Fruit fly (Drosophila melanogaster) whole organism, embryonic: ENCODE measurements around the gene spel1.

ENCODE experiments used
- Abd-B ChIP-seq: fragments of 200-800 bp; sonication (Bioruptor generic); optimal IDR thresholded peaks from 2 replicates; lab custom pipeline; 2018; ENCODE audit warnings: missing biosample characterization, mild to moderate bottlenecking, missing genetic modification characterization, moderate library complexity
- Antp ChIP-seq: fragments of 200-800 bp; sonication (Bioruptor generic); optimal IDR thresholded peaks from 3 replicates; lab custom pipeline; 2016; ENCODE audit warnings: missing biosample characterization, missing genetic modification characterization
- Atf-2 ChIP-seq: fragments of 200-800 bp; sonication (Bioruptor generic); optimal IDR thresholded peaks from 2 replicates; lab custom pipeline; 2016; ENCODE audit warnings: missing biosample characterization, missing genetic modification characterization
- Blimp-1 ChIP-seq: fragments of 200-800 bp; sonication (Bioruptor generic); optimal IDR thresholded peaks from 3 replicates; lab custom pipeline; 2018; ENCODE audit warnings: missing biosample characterization, missing genetic modification characterization, mild to moderate bottlenecking, moderate library complexity, missing genetic modification reagents
- CG10267 ChIP-seq: fragments of 200-800 bp; sonication (Bioruptor generic); optimal IDR thresholded peaks from 2 replicates; lab custom pipeline; 2018; ENCODE audit warnings: missing biosample characterization, mild to moderate bottlenecking, missing genetic modification characterization, moderate library complexity
- CG10431 ChIP-seq: fragments of 200-800 bp; sonication (Bioruptor generic); optimal IDR thresholded peaks from 3 replicates; lab custom pipeline; 2018; ENCODE audit warnings: missing biosample characterization, mild to moderate bottlenecking, missing genetic modification characterization
- CG11560 ChIP-seq: fragments of 200-800 bp; sonication (Bioruptor generic); IDR thresholded peaks from 3 replicates; pipeline ENCODE4 v1.3.6; 2022; ENCODE audit warnings: missing biosample characterization, missing genetic modification characterization
- CG12236 ChIP-seq: fragments of 200-800 bp; sonication (Bioruptor generic); optimal IDR thresholded peaks from 2 replicates; lab custom pipeline; 2016; ENCODE audit warnings: missing biosample characterization, missing genetic modification characterization
- CG14965 ChIP-seq: fragments of 200-800 bp; sonication (Bioruptor generic); optimal IDR thresholded peaks from 2 replicates; lab custom pipeline; 2016; ENCODE audit warnings: missing biosample characterization, missing genetic modification characterization, borderline replicate concordance
- CG15073 ChIP-seq: fragments of 200-800 bp; sonication (Bioruptor generic); optimal IDR thresholded peaks from 2 replicates; lab custom pipeline; 2016; ENCODE audit warnings: missing biosample characterization, missing genetic modification characterization
- CG1529 ChIP-seq: fragments of 200-800 bp; sonication (Bioruptor generic); optimal IDR thresholded peaks from 3 replicates; lab custom pipeline; 2018; ENCODE audit warnings: missing biosample characterization, missing genetic modification characterization
- CG17361 ChIP-seq: fragments of 200-800 bp; sonication (Bioruptor generic); IDR thresholded peaks from 3 replicates; pipeline ENCODE4 v1.3.6; 2022; ENCODE audit warnings: missing biosample characterization, missing genetic modification characterization
- CG17829 ChIP-seq: fragments of 200-800 bp; optimal IDR thresholded peaks from 2 replicates; lab custom pipeline; 2019; ENCODE audit warnings: missing biosample characterization, mild to moderate bottlenecking, missing genetic modification characterization, moderate library complexity
- CG1792 ChIP-seq: fragments of 200-800 bp; sonication (Bioruptor generic); optimal IDR thresholded peaks from 2 replicates; lab custom pipeline; 2016; ENCODE audit warnings: missing biosample characterization, missing genetic modification characterization
- CG18764 ChIP-seq: fragments of 200-800 bp; sonication (Bioruptor generic); optimal IDR thresholded peaks from 3 replicates; lab custom pipeline; 2016; ENCODE audit warnings: missing biosample characterization, missing genetic modification characterization
- CG2199 ChIP-seq: fragments of 200-800 bp; sonication (Bioruptor generic); IDR thresholded peaks from 3 replicates; pipeline ENCODE4 v1.3.6; 2022; ENCODE audit warnings: missing biosample characterization, missing genetic modification characterization
- CG2678 ChIP-seq: fragments of 200-800 bp; sonication (Bioruptor generic); optimal IDR thresholded peaks from 3 replicates; lab custom pipeline; 2019; ENCODE audit warnings: missing biosample characterization, mild to moderate bottlenecking, missing genetic modification characterization, moderate library complexity
- CG34376 ChIP-seq: fragments of 200-800 bp; sonication (Bioruptor generic); optimal IDR thresholded peaks from 2 replicates; lab custom pipeline; 2018; ENCODE audit warnings: missing biosample characterization, mild to moderate bottlenecking, missing genetic modification characterization
- CG3726 ChIP-seq: fragments of 200-800 bp; sonication (Bioruptor generic); IDR thresholded peaks from 3 replicates; pipeline ENCODE4, ENCODE4 v1.3.6; 2022; ENCODE audit warnings: missing biosample characterization, missing genetic modification characterization
- CG3847 ChIP-seq: fragments of 200-800 bp; sonication (Bioruptor generic); IDR thresholded peaks from 2 replicates; pipeline ENCODE4 v1.3.6; 2022; ENCODE audit warnings: missing biosample characterization, missing genetic modification characterization
- CG43689 ChIP-seq: fragments of 200-800 bp; sonication (Bioruptor generic); IDR thresholded peaks from 2 replicates; pipeline ENCODE4 v1.3.6; 2022; ENCODE audit warnings: missing biosample characterization, missing genetic modification characterization
- CG4404 ChIP-seq: fragments of 200-800 bp; sonication (Bioruptor generic); IDR thresholded peaks from 2 replicates; pipeline ENCODE4 v1.3.6; 2022; ENCODE audit warnings: missing biosample characterization, missing genetic modification characterization
- CG7987 ChIP-seq: fragments of 200-800 bp; sonication (Bioruptor generic); optimal IDR thresholded peaks from 2 replicates; lab custom pipeline; 2018; ENCODE audit warnings: missing biosample characterization, mild to moderate bottlenecking, missing genetic modification characterization, moderate library complexity
- CTCF ChIP-seq: fragments of 200-800 bp; sonication (Bioruptor generic); optimal IDR thresholded peaks from 2 replicates; lab custom pipeline; 2017; ENCODE audit warnings: missing biosample characterization, mild to moderate bottlenecking, missing genetic modification characterization, moderate library complexity
- CoRest ChIP-seq: fragments of 200-800 bp; sonication (Bioruptor generic); optimal IDR thresholded peaks from 3 replicates; lab custom pipeline; 2018; ENCODE audit warnings: missing biosample characterization, mild to moderate bottlenecking, missing genetic modification characterization, moderate library complexity
- Dfd ChIP-seq, 2 experiments: fragments of >200 bp; optimal IDR thresholded peaks; 2 replicates each; lab custom pipeline; 2017; ENCODE audit warnings: missing biosample characterization in 2 of 2, missing genetic modification characterization in 2 of 2
- E2f1 ChIP-seq: fragments of 200-800 bp; sonication (Bioruptor generic); IDR thresholded peaks from 2 replicates; pipeline ENCODE4 v1.3.6; 2022; ENCODE audit warnings: missing biosample characterization, missing genetic modification characterization
- E2f2 ChIP-seq: fragments of 200-800 bp; sonication (Bioruptor generic); IDR thresholded peaks from 2 replicates; pipeline ENCODE4 v1.3.6; 2022; ENCODE audit warnings: missing biosample characterization, missing genetic modification characterization
- Hand ChIP-seq: fragments of 200-800 bp; sonication (Bioruptor generic); optimal IDR thresholded peaks from 2 replicates; lab custom pipeline; 2017; ENCODE audit warnings: mild to moderate bottlenecking, missing biosample characterization, missing genetic modification reagents, missing genetic modification characterization
- HmgD ChIP-seq: fragments of 200-800 bp; sonication (Bioruptor generic); optimal IDR thresholded peaks from 3 replicates; lab custom pipeline; 2016; ENCODE audit warnings: missing biosample characterization, missing genetic modification characterization
- Hsf ChIP-seq: fragments of 200-800 bp; sonication (Bioruptor generic); optimal IDR thresholded peaks from 3 replicates; lab custom pipeline; 2016; ENCODE audit warnings: missing biosample characterization, missing genetic modification characterization
- MESR4 ChIP-seq: fragments of 200-800 bp; sonication (Bioruptor generic); optimal IDR thresholded peaks from 2 replicates; lab custom pipeline; 2018; ENCODE audit warnings: missing biosample characterization, mild to moderate bottlenecking, missing genetic modification characterization, moderate library complexity
- Mes4 ChIP-seq: fragments of 200-800 bp; sonication (Bioruptor generic); optimal IDR thresholded peaks from 2 replicates; lab custom pipeline; 2016; ENCODE audit warnings: missing biosample characterization, missing genetic modification characterization
- Nf-YA ChIP-seq: fragments of 200-800 bp; sonication (Bioruptor generic); IDR thresholded peaks from 2 replicates; pipeline ENCODE4 v1.3.6; 2022; ENCODE audit warnings: missing biosample characterization, missing genetic modification characterization
- Oaz ChIP-seq: fragments of 200-800 bp; sonication (Bioruptor generic); IDR thresholded peaks from 2 replicates; pipeline ENCODE4 v1.3.6; 2022; ENCODE audit warnings: missing biosample characterization, missing genetic modification characterization
- Trl ChIP-seq, 3 experiments: fragments of >200 bp in 2 of 3; fragments of 200-800 bp in 1 of 3; sonication (Bioruptor generic) in 1 of 3; optimal IDR thresholded peaks; 2 replicates in 1 of 3; 3 replicates in 2 of 3; lab custom pipeline; 2016 to 2017; ENCODE audit warnings: missing biosample characterization in 1 of 3, missing genetic modification characterization in 1 of 3
- Xrp1 ChIP-seq: fragments of 200-800 bp; sonication (Bioruptor generic); IDR thresholded peaks from 2 replicates; pipeline ENCODE4 v1.3.6; 2022; ENCODE audit warnings: missing biosample characterization, missing genetic modification characterization
- abd-A ChIP-seq: fragments of 200-800 bp; sonication (Bioruptor generic); optimal IDR thresholded peaks from 3 replicates; lab custom pipeline; 2019; ENCODE audit warnings: missing biosample characterization, mild to moderate bottlenecking, missing genetic modification characterization, moderate library complexity
- aop ChIP-seq: fragments of 200-800 bp; sonication (Bioruptor generic); IDR thresholded peaks from 2 replicates; pipeline ENCODE4 v1.3.6; 2022; ENCODE audit warnings: missing biosample characterization, missing genetic modification characterization
- fru ChIP-seq: fragments of >200 bp; optimal IDR thresholded peaks from 2 replicates; lab custom pipeline; 2017
- grn ChIP-seq: fragments of 200-800 bp; sonication (Bioruptor generic); optimal IDR thresholded peaks from 3 replicates; lab custom pipeline; 2017; ENCODE audit warnings: missing biosample characterization, missing genetic modification characterization
- jumu ChIP-seq: fragments of 200-800 bp; sonication (Bioruptor generic); optimal IDR thresholded peaks from 3 replicates; lab custom pipeline; 2016; ENCODE audit warnings: missing biosample characterization, missing genetic modification characterization
- kah ChIP-seq: fragments of 200-800 bp; sonication (Bioruptor generic); optimal IDR thresholded peaks from 2 replicates; lab custom pipeline; 2018; ENCODE audit warnings: missing biosample characterization, mild to moderate bottlenecking, missing genetic modification characterization
- ken ChIP-seq: fragments of 200-800 bp; sonication (Bioruptor generic); IDR thresholded peaks from 3 replicates; pipeline ENCODE4 v1.3.6; 2022; ENCODE audit warnings: missing biosample characterization, missing genetic modification characterization
- pnt ChIP-seq: fragments of 200-800 bp; sonication (Bioruptor generic); optimal IDR thresholded peaks from 3 replicates; lab custom pipeline; 2016; ENCODE audit warnings: missing biosample characterization, missing genetic modification characterization
- sens ChIP-seq: fragments of 200-800 bp; sonication (Bioruptor generic); peaks from one replicate; lab custom pipeline; 2016; ENCODE audit warnings: missing biosample characterization, missing genetic modification characterization
- slou ChIP-seq: fragments of 200-800 bp; sonication (Bioruptor generic); optimal IDR thresholded peaks from 3 replicates; lab custom pipeline; 2016; ENCODE audit warnings: missing biosample characterization, missing genetic modification characterization
- sna ChIP-seq: fragments of 200-800 bp; sonication (Bioruptor generic); IDR thresholded peaks from 2 replicates; pipeline ENCODE4 v1.3.6; 2022; ENCODE audit warnings: missing biosample characterization, missing genetic modification characterization; ENCODE audit not compliant: partially characterized antibody
- stwl ChIP-seq: fragments of 200-800 bp; sonication (Bioruptor generic); optimal IDR thresholded peaks from 3 replicates; lab custom pipeline; 2018; ENCODE audit warnings: missing biosample characterization, mild to moderate bottlenecking, missing genetic modification characterization, moderate library complexity
- trem ChIP-seq: fragments of 200-800 bp; optimal IDR thresholded peaks from 3 replicates; lab custom pipeline; 2019; ENCODE audit warnings: missing biosample characterization, mild to moderate bottlenecking, missing genetic modification characterization, moderate library complexity
- vvl ChIP-seq: fragments of 200-800 bp; sonication (Bioruptor generic); IDR thresholded peaks from 2 replicates; pipeline ENCODE4 v1.3.6; 2022; ENCODE audit warnings: missing biosample characterization, missing genetic modification characterization
- zfh1 ChIP-seq: fragments of 200-800 bp; sonication (Bioruptor generic); IDR thresholded peaks from 3 replicates; pipeline ENCODE4 v1.3.6; 2022; ENCODE audit warnings: missing biosample characterization, missing genetic modification characterization

spel1 gene

DNA sequence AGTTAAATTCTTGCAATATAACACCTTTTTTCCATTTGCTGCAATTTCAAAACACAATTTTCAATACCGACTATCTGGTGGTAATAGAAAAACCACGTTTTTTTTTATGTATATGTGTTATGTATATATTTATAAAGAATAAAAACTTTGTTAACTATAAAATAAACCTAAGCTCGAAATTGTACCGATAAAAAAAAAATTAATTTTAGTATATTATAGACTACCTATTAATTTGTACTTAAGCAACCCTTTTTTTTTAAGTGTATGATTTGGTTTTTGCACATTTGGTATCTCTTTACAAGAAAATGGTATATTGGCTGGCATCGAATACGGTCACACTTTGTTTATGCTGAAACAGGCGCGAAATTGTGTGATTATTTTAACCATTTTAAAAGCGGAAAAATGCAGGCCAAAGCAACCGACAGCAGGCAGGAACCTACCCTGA is at the start of gene spel1 (continued):
- TF ChIP-seq E2f1 (GFP tag; lab: Robert Waterston, UW) = peak; percentile 88
- peak; percentile 89 for TF ChIP-seq CG2678 (tag; lab: Kevin White, UChicago)
- no peak for TF ChIP-seq HmgD (GFP tag; lab: Kevin White, UChicago)
- peak; percentile 93 for TF ChIP-seq sens (GFP tag; lab: Kevin White, UChicago)
- peak; percentile 64 for TF ChIP-seq stwl (tag; lab: Kevin White, UChicago)
- TF ChIP-seq abd-A (tag; lab: Kevin White, UChicago) = peak; percentile 2
- peak; percentile 83 for TF ChIP-seq CG10267 (tag; lab: Kevin White, UChicago)
- TF ChIP-seq trem (tag; lab: Kevin White, UChicago) = peak; percentile 78
- TF ChIP-seq kah (GFP tag; lab: Kevin White, UChicago) = peak; percentile 23
- peak; percentile 88 for TF ChIP-seq CG17829 (tag; lab: Kevin White, UChicago)
- no peak for TF ChIP-seq CTCF (GFP tag; lab: Kevin White, UChicago)
- TF ChIP-seq grn = no peak
- TF ChIP-seq CG7987 (GFP tag; lab: Kevin White, UChicago) = no peak
- TF ChIP-seq CG11560 (tag; lab: Robert Waterston, UW) = no peak
- no peak for TF ChIP-seq CG1792 (GFP tag; lab: Kevin White, UChicago)
- TF ChIP-seq Oaz = peak; percentile 66
- TF ChIP-seq slou (GFP tag; lab: Kevin White, UChicago) = peak; percentile 69
- no peak for TF ChIP-seq CG12236
- TF ChIP-seq CG3847 (GFP tag; lab: Robert Waterston, UW) = peak; percentile 73
- TF ChIP-seq CG2199 (GFP tag; lab: Robert Waterston, UW) = no peak
- TF ChIP-seq jumu (GFP tag; lab: Kevin White, UChicago) = no peak
- TF ChIP-seq CG10431 (GFP tag; lab: Kevin White, UChicago) = no peak
- peak; percentile 36 for TF ChIP-seq MESR4 (GFP tag; lab: Kevin White, UChicago)
- peak; percentile 59 for TF ChIP-seq Hsf
- TF ChIP-seq CoRest = peak; percentile 90
- TF ChIP-seq Abd-B (GFP tag; lab: Kevin White, UChicago) = peak; percentile 73
- no peak for TF ChIP-seq Mes4 (GFP tag; lab: Kevin White, UChicago)
- no peak for TF ChIP-seq CG15073
- no peak for TF ChIP-seq fru
- TF ChIP-seq Hand (GFP tag; lab: Kevin White, UChicago) = no peak
- TF ChIP-seq CG18764 (GFP tag; lab: Kevin White, UChicago) = peak; percentile 65
- peak; percentile 85 for TF ChIP-seq E2f2 (GFP tag; lab: Robert Waterston, UW)
- no peak for TF ChIP-seq Trl (optimal IDR thresholded peaks at IDR 0.05; lab: Kevin White, UChicago)
- peak; percentile 10 for TF ChIP-seq Trl (GFP tag; optimal IDR thresholded peaks at IDR 0.05; lab: Kevin White, UChicago)
- no peak for TF ChIP-seq Antp (GFP tag; lab: Kevin White, UChicago)
- TF ChIP-seq aop (GFP tag; lab: Robert Waterston, UW) = no peak
- TF ChIP-seq CG4404 (GFP tag; lab: Robert Waterston, UW) = no peak
- TF ChIP-seq Atf-2 (GFP tag; lab: Kevin White, UChicago) = no peak
- peak; percentile 71; the same call in 2 of the 3 replicates for TF ChIP-seq zfh1 (GFP tag; lab: Robert Waterston, UW)
- TF ChIP-seq CG34376 (GFP tag; lab: Kevin White, UChicago) = peak; percentile 17
- no peak for TF ChIP-seq Dfd (GFP tag; optimal IDR thresholded peaks at IDR 0.05; lab: Kevin White, UChicago)
- TF ChIP-seq vvl (GFP tag; lab: Robert Waterston, UW) = peak; percentile 91
- peak; percentile 68; the same call in 2 of the 3 replicates for TF ChIP-seq ken (GFP tag; lab: Robert Waterston, UW)
- TF ChIP-seq pnt = no peak
- TF ChIP-seq Blimp-1 (GFP tag; lab: Kevin White, UChicago) = peak; percentile 85
- TF ChIP-seq Nf-YA = no peak
- peak; percentile 90 for TF ChIP-seq CG17361 (GFP tag; lab: Robert Waterston, UW)
- no peak for TF ChIP-seq sna (GFP tag; lab: Robert Waterston, UW)
- TF ChIP-seq CG1529 (GFP tag; lab: Kevin White, UChicago) = peak; percentile 20
- TF ChIP-seq Xrp1 (GFP tag; lab: Robert Waterston, UW) = peak; percentile 91
- no peak for TF ChIP-seq CG43689 (GFP tag; lab: Robert Waterston, UW)
- TF ChIP-seq CG3726 (GFP tag; lab: Robert Waterston, UW) = peak; percentile 80; the same call in 2 of the 3 replicates
- no peak for TF ChIP-seq CG14965 (GFP tag; lab: Kevin White, UChicago)
